Fruit fly (Drosophila melanogaster) whole organism, embryonic: ENCODE data around the gene CG9021.

Experiments
- CG10267 ChIP-seq: fragments of 200-800 bp; sonication (Bioruptor generic); optimal IDR thresholded peaks from 2 replicates; lab custom pipeline; 2018; ENCODE audit warnings: missing biosample characterization, mild to moderate bottlenecking, missing genetic modification characterization, moderate library complexity
- CG11398 ChIP-seq: fragments of 200-800 bp; sonication (Bioruptor generic); optimal IDR thresholded peaks from 2 replicates; lab custom pipeline; 2016; ENCODE audit warnings: missing biosample characterization, missing genetic modification characterization
- CG11696 ChIP-seq: fragments of 200-800 bp; sonication (Bioruptor generic); IDR thresholded peaks from 2 replicates; pipeline ENCODE4 v1.3.6; 2022; ENCODE audit warnings: missing biosample characterization, missing genetic modification characterization
- CG14667 ChIP-seq: fragments of 200-800 bp; sonication (Bioruptor generic); IDR thresholded peaks from 2 replicates; pipeline ENCODE4 v1.3.6; 2022; ENCODE audit warnings: missing biosample characterization, missing genetic modification characterization
- CG15011 ChIP-seq: fragments of 200-800 bp; sonication (Bioruptor generic); optimal IDR thresholded peaks from 3 replicates; lab custom pipeline; 2018; ENCODE audit warnings: missing biosample characterization, mild to moderate bottlenecking, missing genetic modification characterization
- CG1602 ChIP-seq: fragments of 200-800 bp; sonication (Bioruptor generic); optimal IDR thresholded peaks from 3 replicates; lab custom pipeline; 2016; ENCODE audit warnings: missing biosample characterization, missing genetic modification characterization
- CG1603 ChIP-seq: fragments of 200-800 bp; sonication (Bioruptor generic); optimal IDR thresholded peaks from 2 replicates; lab custom pipeline; 2019; ENCODE audit warnings: missing biosample characterization, mild to moderate bottlenecking, missing genetic modification characterization, moderate library complexity
- CG1647 ChIP-seq: fragments of 200-800 bp; sonication (Bioruptor generic); optimal IDR thresholded peaks from 3 replicates; lab custom pipeline; 2016; ENCODE audit warnings: missing biosample characterization, missing genetic modification characterization
- CG16779 ChIP-seq: fragments of 200-800 bp; sonication (Bioruptor generic); IDR thresholded peaks from 2 replicates; pipeline ENCODE4 v1.3.6; 2022; ENCODE audit warnings: missing biosample characterization, missing genetic modification characterization
- CG16863 ChIP-seq: fragments of 200-800 bp; sonication (Bioruptor generic); optimal IDR thresholded peaks from 3 replicates; lab custom pipeline; 2016; ENCODE audit warnings: missing biosample characterization, missing genetic modification characterization
- CG2120 ChIP-seq: fragments of 200-800 bp; sonication (Bioruptor generic); optimal IDR thresholded peaks from 3 replicates; lab custom pipeline; 2016; ENCODE audit warnings: missing biosample characterization, missing genetic modification characterization
- CG2199 ChIP-seq: fragments of 200-800 bp; sonication (Bioruptor generic); IDR thresholded peaks from 3 replicates; pipeline ENCODE4 v1.3.6; 2022; ENCODE audit warnings: missing biosample characterization, missing genetic modification characterization
- CG31365 ChIP-seq: fragments of 200-800 bp; sonication (Bioruptor generic); optimal IDR thresholded peaks from 2 replicates; lab custom pipeline; 2018; ENCODE audit warnings: missing biosample characterization, mild to moderate bottlenecking, missing genetic modification characterization
- CG33213 ChIP-seq: fragments of 200-800 bp; sonication (Bioruptor generic); optimal IDR thresholded peaks from 3 replicates; lab custom pipeline; 2016; ENCODE audit warnings: missing biosample characterization, missing genetic modification characterization
- CG3726 ChIP-seq: fragments of 200-800 bp; sonication (Bioruptor generic); IDR thresholded peaks from 3 replicates; pipeline ENCODE4, ENCODE4 v1.3.6; 2022; ENCODE audit warnings: missing biosample characterization, missing genetic modification characterization
- CG8478 ChIP-seq: fragments of >200 bp; optimal IDR thresholded peaks from 2 replicates; lab custom pipeline; 2018
- CG8944 ChIP-seq: fragments of 200-800 bp; sonication (Bioruptor generic); optimal IDR thresholded peaks from 3 replicates; lab custom pipeline; 2016; ENCODE audit warnings: missing biosample characterization, missing genetic modification characterization
- CG9609 ChIP-seq: fragments of 200-800 bp; sonication (Bioruptor generic); optimal IDR thresholded peaks from 3 replicates; lab custom pipeline; 2016; ENCODE audit warnings: missing biosample characterization, missing genetic modification characterization
- Dref ChIP-seq: fragments of 200-800 bp; sonication (Bioruptor generic); IDR thresholded peaks from 2 replicates; pipeline ENCODE4 v1.3.6; 2022; ENCODE audit warnings: missing biosample characterization, missing genetic modification characterization
- Elba2 ChIP-seq: fragments of 200-800 bp; sonication (Bioruptor generic); optimal IDR thresholded peaks from 3 replicates; lab custom pipeline; 2016; ENCODE audit warnings: missing biosample characterization, missing genetic modification characterization
- Gug ChIP-seq: fragments of 200-800 bp; sonication (Bioruptor generic); IDR thresholded peaks from 4 replicates; pipeline ENCODE4 v1.3.6; 2022; ENCODE audit warnings: missing biosample characterization, missing genetic modification characterization
- H2.0 ChIP-seq: fragments of 200-800 bp; sonication (Bioruptor generic); IDR thresholded peaks from 2 replicates; pipeline ENCODE4 v1.3.6; 2022; ENCODE audit warnings: missing biosample characterization, missing genetic modification characterization
- HHEX ChIP-seq: fragments of 200-800 bp; sonication (Bioruptor generic); optimal IDR thresholded peaks from 3 replicates; lab custom pipeline; 2017; ENCODE audit warnings: missing biosample characterization, mild to moderate bottlenecking, missing genetic modification characterization, missing genetic modification reagents
- Hey ChIP-seq: fragments of 200-800 bp; sonication (Bioruptor generic); optimal IDR thresholded peaks from 3 replicates; lab custom pipeline; 2018; ENCODE audit warnings: missing biosample characterization, mild to moderate bottlenecking, missing genetic modification characterization
- MBD-R2 ChIP-seq: fragments of 200-800 bp; sonication (Bioruptor generic); IDR thresholded peaks from 2 replicates; pipeline ENCODE4 v1.3.6; 2022; ENCODE audit warnings: missing biosample characterization, missing genetic modification characterization
- MTF-1 ChIP-seq: fragments of 200-800 bp; sonication (Bioruptor generic); optimal IDR thresholded peaks from 2 replicates; lab custom pipeline; 2018; ENCODE audit warnings: missing biosample characterization, mild to moderate bottlenecking, missing genetic modification characterization, borderline replicate concordance
- Med ChIP-seq: fragments of 200-800 bp; sonication (Bioruptor generic); peaks from one replicate; lab custom pipeline; 2016; ENCODE audit warnings: missing biosample characterization, missing genetic modification characterization, mild to moderate bottlenecking, inconsistent platforms, moderate library complexity
- NFAT ChIP-seq: fragments of 200-800 bp; sonication (Bioruptor generic); IDR thresholded peaks from 2 replicates; pipeline ENCODE4 v1.3.6; 2022; ENCODE audit warnings: missing biosample characterization, missing genetic modification characterization
- Oaz ChIP-seq: fragments of 200-800 bp; sonication (Bioruptor generic); IDR thresholded peaks from 2 replicates; pipeline ENCODE4 v1.3.6; 2022; ENCODE audit warnings: missing biosample characterization, missing genetic modification characterization
- Poxn ChIP-seq: fragments of 200-800 bp; sonication (Bioruptor generic); IDR thresholded peaks from 2 replicates; pipeline ENCODE4 v1.3.6; 2022; ENCODE audit warnings: missing biosample characterization, missing genetic modification characterization
- Sox100B ChIP-seq: fragments of 200-800 bp; sonication (Bioruptor generic); optimal IDR thresholded peaks from 3 replicates; lab custom pipeline; 2018; ENCODE audit warnings: missing biosample characterization, mild to moderate bottlenecking, missing genetic modification characterization
- Sry-δ ChIP-seq: fragments of 200-800 bp; sonication (Bioruptor generic); optimal IDR thresholded peaks from 2 replicates; lab custom pipeline; 2016; ENCODE audit warnings: missing biosample characterization, missing genetic modification characterization
- YL-1 ChIP-seq: fragments of 200-800 bp; sonication (Bioruptor generic); optimal IDR thresholded peaks from 3 replicates; lab custom pipeline; 2017; ENCODE audit warnings: missing biosample characterization, mild to moderate bottlenecking, missing genetic modification characterization
- bab2 ChIP-seq: fragments of 200-800 bp; sonication (Bioruptor generic); optimal IDR thresholded peaks from 2 replicates; lab custom pipeline; 2016; ENCODE audit warnings: missing biosample characterization, missing genetic modification characterization
- dysf ChIP-seq: fragments of 200-800 bp; sonication (Bioruptor generic); IDR thresholded peaks from 3 replicates; pipeline ENCODE4 v1.3.6; 2022; ENCODE audit warnings: missing biosample characterization, missing genetic modification characterization
- esg ChIP-seq: fragments of 200-800 bp; sonication (Bioruptor generic); conservative IDR thresholded peaks from 2 replicates; pipeline ENCODE4 v1.3.6; 2022; ENCODE audit warnings: missing biosample characterization, missing genetic modification characterization
- eve ChIP-seq, 2 experiments: fragments of >200 bp; optimal IDR thresholded peaks; 2 replicates each; lab custom pipeline; 2017; ENCODE audit warnings: missing biosample characterization in 2 of 2, missing genetic modification characterization in 2 of 2
- fd3F ChIP-seq: fragments of 200-800 bp; sonication (Bioruptor generic); optimal IDR thresholded peaks from 2 replicates; lab custom pipeline; 2018; ENCODE audit warnings: missing biosample characterization, mild to moderate bottlenecking, missing genetic modification characterization, moderate library complexity
- fu2 ChIP-seq: fragments of 200-800 bp; sonication (Bioruptor generic); optimal IDR thresholded peaks from 2 replicates; lab custom pipeline; 2016; ENCODE audit warnings: missing biosample characterization, missing genetic modification characterization
- grau ChIP-seq: fragments of 200-800 bp; optimal IDR thresholded peaks from 3 replicates; lab custom pipeline; 2019; ENCODE audit warnings: missing biosample characterization, mild to moderate bottlenecking, missing genetic modification characterization, moderate library complexity
- kah ChIP-seq: fragments of 200-800 bp; sonication (Bioruptor generic); optimal IDR thresholded peaks from 2 replicates; lab custom pipeline; 2018; ENCODE audit warnings: missing biosample characterization, mild to moderate bottlenecking, missing genetic modification characterization
- klu ChIP-seq: fragments of 200-800 bp; sonication (Bioruptor generic); IDR thresholded peaks from 2 replicates; pipeline ENCODE4 v1.3.6; 2022; ENCODE audit warnings: missing biosample characterization, missing genetic modification characterization
- nau ChIP-seq: fragments of 200-800 bp; sonication (Bioruptor generic); optimal IDR thresholded peaks from 3 replicates; lab custom pipeline; 2017; ENCODE audit warnings: missing biosample characterization, mild to moderate bottlenecking, missing genetic modification characterization, missing genetic modification reagents
- nmo ChIP-seq: fragments of 200-800 bp; sonication (Bioruptor generic); optimal IDR thresholded peaks from 2 replicates; lab custom pipeline; 2018; ENCODE audit warnings: missing biosample characterization, mild to moderate bottlenecking, missing genetic modification characterization, moderate library complexity
- odd ChIP-seq: fragments of 200-800 bp; sonication (Bioruptor generic); optimal IDR thresholded peaks from 2 replicates; lab custom pipeline; 2017; ENCODE audit warnings: missing biosample characterization, mild to moderate bottlenecking, missing genetic modification characterization
- peb ChIP-seq: fragments of 200-800 bp; sonication (Bioruptor generic); IDR thresholded peaks from 2 replicates; pipeline ENCODE4 v1.3.6; 2022; ENCODE audit warnings: missing biosample characterization, missing genetic modification characterization
- scrt ChIP-seq: fragments of 200-800 bp; sonication (Bioruptor generic); optimal IDR thresholded peaks from 2 replicates; lab custom pipeline; 2018; ENCODE audit warnings: missing biosample characterization, mild to moderate bottlenecking, missing genetic modification characterization, moderate library complexity
- sna ChIP-seq: fragments of 200-800 bp; sonication (Bioruptor generic); IDR thresholded peaks from 2 replicates; pipeline ENCODE4 v1.3.6; 2022; ENCODE audit warnings: missing biosample characterization, missing genetic modification characterization; ENCODE audit not compliant: partially characterized antibody
- trh ChIP-seq: fragments of 200-800 bp; sonication (Bioruptor generic); optimal IDR thresholded peaks from 2 replicates; lab custom pipeline; 2016; ENCODE audit warnings: missing biosample characterization, missing genetic modification characterization
- vnd ChIP-seq: fragments of 200-800 bp; sonication (Bioruptor generic); IDR thresholded peaks from 3 replicates; pipeline ENCODE4 v1.3.6; 2022; ENCODE audit warnings: missing biosample characterization, missing genetic modification characterization; ENCODE audit not compliant: partially characterized antibody
- zfh1 ChIP-seq: fragments of 200-800 bp; sonication (Bioruptor generic); IDR thresholded peaks from 3 replicates; pipeline ENCODE4 v1.3.6; 2022; ENCODE audit warnings: missing biosample characterization, missing genetic modification characterization

CG9021 gene

DNA sequence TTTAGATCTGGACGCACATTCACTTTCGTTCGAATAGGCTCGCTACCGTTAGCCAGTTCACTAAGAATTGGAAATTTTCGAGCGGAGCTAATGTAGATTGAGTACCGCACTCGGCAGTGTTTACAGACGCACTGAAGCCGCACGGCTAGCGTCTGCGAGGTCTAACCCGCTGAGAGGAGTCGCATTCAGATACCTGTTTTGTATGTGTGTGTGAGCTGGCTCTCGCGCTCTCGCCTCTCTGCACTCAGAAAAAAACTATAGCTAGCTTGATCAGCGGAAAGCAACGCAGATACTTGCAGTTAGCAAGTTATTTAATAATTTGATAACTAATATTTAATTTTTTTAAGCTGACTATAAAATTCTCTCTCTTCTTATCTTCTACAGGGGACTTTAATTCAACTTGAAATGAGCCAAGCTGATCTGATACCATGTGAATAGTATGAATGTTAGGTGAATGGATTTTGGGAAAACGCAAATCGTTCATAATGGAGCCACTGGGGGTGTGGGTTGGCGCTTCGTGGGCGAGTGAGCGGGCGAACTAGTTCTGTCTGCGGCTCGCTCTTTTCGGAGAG is 25.0 kb downstream of the CG9021 start, which contains the start of gene rau (continued):
- TF ChIP-seq MBD-R2 (GFP tag; lab: Robert Waterston, UW), result no peak
- TF ChIP-seq CG3726 (GFP tag; lab: Robert Waterston, UW), result 0 out of 3 replicates have a peak, but pooled peaks have one; percentile 36
- TF ChIP-seq CG10267 (tag; lab: Kevin White, UChicago), result peak; percentile 77
- peak; percentile 69 for TF ChIP-seq grau
- peak; percentile 31 for TF ChIP-seq CG11398 (GFP tag; lab: Kevin White, UChicago)
- 0 out of 2 replicates have a peak, but pooled peaks have one; percentile 32 for TF ChIP-seq peb (GFP tag; lab: Robert Waterston, UW)
- peak; percentile 7 for TF ChIP-seq trh (GFP tag; lab: Kevin White, UChicago)
- no peak for TF ChIP-seq Oaz (GFP tag; lab: Robert Waterston, UW)
- no peak for TF ChIP-seq Dref (GFP tag; lab: Robert Waterston, UW)
- TF ChIP-seq CG2120 (GFP tag; lab: Kevin White, UChicago), result peak; percentile 74
- TF ChIP-seq nau (GFP tag; lab: Kevin White, UChicago), result peak; percentile 55
- peak; percentile 58 for TF ChIP-seq scrt (GFP tag; lab: Kevin White, UChicago)
- no peak for TF ChIP-seq fu2 (GFP tag; lab: Kevin White, UChicago)
- peak; percentile 55 for TF ChIP-seq esg (GFP tag; lab: Robert Waterston, UW)
- TF ChIP-seq CG16863 (GFP tag; lab: Kevin White, UChicago), result peak; percentile 23
- TF ChIP-seq sna, result no peak
- TF ChIP-seq fd3F (GFP tag; lab: Kevin White, UChicago), result peak; percentile 42
- TF ChIP-seq Gug (GFP tag; lab: Robert Waterston, UW), result peak; percentile 44; the same call in 1 of the 4 replicates
- peak; percentile 36; the same call in 1 of the 2 replicates for TF ChIP-seq H2.0
- TF ChIP-seq CG1603 (tag; lab: Kevin White, UChicago), result peak; percentile 34
- no peak for TF ChIP-seq Poxn (GFP tag; lab: Robert Waterston, UW)
- TF ChIP-seq CG9609 (GFP tag; lab: Kevin White, UChicago), result no peak
- no peak for TF ChIP-seq bab2 (GFP tag; lab: Kevin White, UChicago)
- TF ChIP-seq zfh1 (GFP tag; lab: Robert Waterston, UW), result peak; percentile 73; the same call in 2 of the 3 replicates
- no peak for TF ChIP-seq CG8478 (lab: Kevin White, UChicago)
- TF ChIP-seq odd (GFP tag; lab: Kevin White, UChicago), result peak; percentile 78
- no peak for TF ChIP-seq CG1647 (GFP tag; lab: Kevin White, UChicago)
- peak; percentile 44; the same call in 1 of the 2 replicates for TF ChIP-seq CG11696
- peak; percentile 80 for TF ChIP-seq Sox100B (GFP tag; lab: Kevin White, UChicago)
- TF ChIP-seq HHEX (GFP tag; lab: Kevin White, UChicago), result peak; percentile 68
- TF ChIP-seq CG16779 (GFP tag; lab: Robert Waterston, UW), result no peak
- TF ChIP-seq CG33213, result no peak
- no peak for TF ChIP-seq CG31365 (tag; lab: Kevin White, UChicago)
- peak; percentile 69 for TF ChIP-seq nmo (GFP tag; lab: Kevin White, UChicago)
- TF ChIP-seq Med (GFP tag; lab: Kevin White, UChicago), result peak; percentile 87
- no peak for TF ChIP-seq MTF-1
- peak; percentile 57 for TF ChIP-seq NFAT (GFP tag; lab: Robert Waterston, UW)
- TF ChIP-seq CG15011 (GFP tag; lab: Kevin White, UChicago), result peak; percentile 68
- no peak for TF ChIP-seq Elba2 (GFP tag; lab: Kevin White, UChicago)
- TF ChIP-seq CG14667 (GFP tag; lab: Robert Waterston, UW), result peak; percentile 39; the same call in 1 of the 2 replicates
- TF ChIP-seq klu, result peak; percentile 68; the same call in 1 of the 2 replicates
- TF ChIP-seq CG1602, result peak; percentile 70
- peak; percentile 84; the same call in 2 of the 3 replicates for TF ChIP-seq CG2199 (GFP tag; lab: Robert Waterston, UW)
- TF ChIP-seq kah (GFP tag; lab: Kevin White, UChicago), result peak; percentile 51
- peak; percentile 20 for TF ChIP-seq CG8944 (GFP tag; lab: Kevin White, UChicago)
- TF ChIP-seq eve (GFP tag; optimal IDR thresholded peaks at IDR 0.05; lab: Kevin White, UChicago), result peak in 1 of 2 experiments; percentile 75
- no peak for TF ChIP-seq Sry-δ
- peak; percentile 9 for TF ChIP-seq YL-1 (GFP tag; lab: Kevin White, UChicago)
- no peak for TF ChIP-seq Hey (tag; lab: Kevin White, UChicago)
- TF ChIP-seq dysf (GFP tag; lab: Robert Waterston, UW), result peak; percentile 77
- no peak for TF ChIP-seq vnd (GFP tag; lab: Robert Waterston, UW)
